Worm (Caenorhabditis elegans): ENCODE measurements around the gene sta-2.

DNA sequence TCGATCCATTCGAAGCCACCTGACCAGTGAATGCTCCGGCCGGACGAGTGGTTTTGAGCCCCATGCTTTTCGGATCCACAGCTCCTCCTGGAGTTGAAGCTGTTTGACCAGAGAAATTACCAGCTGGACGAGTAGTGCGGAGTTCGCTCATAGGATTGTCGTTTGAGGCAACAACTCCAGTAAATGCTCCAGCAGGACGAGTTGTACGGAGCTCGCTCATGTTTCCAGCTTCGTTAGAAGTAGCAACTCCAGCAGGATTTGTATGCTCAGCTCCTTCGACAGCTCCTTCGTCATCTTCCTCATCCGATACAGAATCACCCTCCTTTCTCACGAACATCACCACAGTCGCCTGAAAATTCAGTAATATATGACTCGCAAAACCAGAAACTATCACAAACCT is 12.5 kb downstream of the sta-2 start:
- TF ChIP-seq tab-1 (GFP tag; IDR thresholded peaks at IDR 0.05) (no peak), ztf-29 (GFP tag; IDR thresholded peaks at IDR 0.05) (no peak), flt-1 (GFP tag; IDR thresholded peaks at IDR 0.05) (no peak), ref-1 (GFP tag; conservative IDR thresholded peaks at IDR 0.05) (no peak)

Measured in whole organism, midembryonic.